Fruit fly (Drosophila melanogaster): ENCODE measurements around the gene Uba2.
A peak's percentile ranks its signal among the peaks of the same experiment; 100 is the strongest.

- TF ChIP-seq Pif1A (GFP tag; optimal IDR thresholded peaks at IDR 0.05): peak; percentile 22
- no peak for TF ChIP-seq CG14655 (GFP tag; optimal IDR thresholded peaks at IDR 0.05)
- TF ChIP-seq CG8159 (tag; optimal IDR thresholded peaks at IDR 0.05): peak; percentile 62
- TF ChIP-seq EcR (GFP tag; optimal IDR thresholded peaks at IDR 0.05): peak; percentile 48
Observed at dm6 chr3L:8157079-8157478, 29.5 kb upstream of the Uba2 start.

Data from whole organism, pupa.